Fruit fly (Drosophila melanogaster) whole organism, embryonic: ENCODE results near the gene Epp.
A peak's percentile ranks its signal among the peaks of the same experiment; 100 is the strongest.

Experiments used
- Aef1 ChIP-seq: fragments of 200-800 bp; sonication (Bioruptor generic); IDR thresholded peaks from 3 replicates; pipeline ENCODE4 v1.3.6; 2022; ENCODE audit warnings: missing biosample characterization, missing genetic modification characterization
- Bteb2 ChIP-seq: fragments of 200-800 bp; sonication (Bioruptor generic); optimal IDR thresholded peaks from 2 replicates; lab custom pipeline; 2016; ENCODE audit warnings: missing biosample characterization, missing genetic modification characterization
- CG10209 ChIP-seq: fragments of 200-800 bp; sonication (Bioruptor generic); optimal IDR thresholded peaks from 3 replicates; lab custom pipeline; 2017; ENCODE audit warnings: missing biosample characterization, mild to moderate bottlenecking, missing genetic modification characterization, missing genetic modification reagents
- CG11247 ChIP-seq: fragments of 200-800 bp; sonication (Bioruptor generic); IDR thresholded peaks from 2 replicates; pipeline ENCODE4 v1.3.6; 2022; ENCODE audit warnings: missing biosample characterization, missing genetic modification characterization
- CG12104 ChIP-seq: fragments of 200-800 bp; sonication (Bioruptor generic); optimal IDR thresholded peaks from 3 replicates; lab custom pipeline; 2016; ENCODE audit warnings: missing biosample characterization, missing genetic modification characterization
- CG12155 ChIP-seq: fragments of 200-800 bp; sonication (Bioruptor generic); optimal IDR thresholded peaks from 3 replicates; lab custom pipeline; 2016; ENCODE audit warnings: missing biosample characterization, missing genetic modification characterization
- CG12769 ChIP-seq: fragments of 200-800 bp; sonication (Bioruptor generic); optimal IDR thresholded peaks from 2 replicates; lab custom pipeline; 2019; ENCODE audit warnings: missing biosample characterization, mild to moderate bottlenecking, missing genetic modification characterization, moderate library complexity
- CG13123 ChIP-seq: fragments of 200-800 bp; sonication (Bioruptor generic); optimal IDR thresholded peaks from 2 replicates; lab custom pipeline; 2016; ENCODE audit warnings: missing biosample characterization, missing genetic modification characterization
- CG13287 ChIP-seq: fragments of 200-800 bp; sonication (Bioruptor generic); IDR thresholded peaks from 2 replicates; pipeline ENCODE4 v1.3.6; 2022; ENCODE audit warnings: missing biosample characterization, missing genetic modification characterization; ENCODE audit not compliant: partially characterized antibody
- CG13296 ChIP-seq: fragments of 200-800 bp; sonication (Bioruptor generic); optimal IDR thresholded peaks from 3 replicates; lab custom pipeline; 2018; ENCODE audit warnings: missing biosample characterization, mild to moderate bottlenecking, missing genetic modification characterization
- CG13775 ChIP-seq: fragments of 200-800 bp; sonication (Bioruptor generic); optimal IDR thresholded peaks from 3 replicates; lab custom pipeline; 2017; ENCODE audit warnings: missing biosample characterization, mild to moderate bottlenecking, missing genetic modification characterization
- CG14667 ChIP-seq: fragments of 200-800 bp; sonication (Bioruptor generic); IDR thresholded peaks from 2 replicates; pipeline ENCODE4 v1.3.6; 2022; ENCODE audit warnings: missing biosample characterization, missing genetic modification characterization
- CG14710 ChIP-seq: fragments of 200-800 bp; sonication (Bioruptor generic); optimal IDR thresholded peaks from 3 replicates; lab custom pipeline; 2019; ENCODE audit warnings: missing biosample characterization, mild to moderate bottlenecking, missing genetic modification characterization, moderate library complexity
- CG17802 ChIP-seq: fragments of 200-800 bp; sonication (Bioruptor generic); optimal IDR thresholded peaks from 2 replicates; lab custom pipeline; 2018; ENCODE audit warnings: missing biosample characterization, mild to moderate bottlenecking, missing genetic modification characterization, moderate library complexity
- CG2116 ChIP-seq: fragments of 200-800 bp; sonication (Bioruptor generic); optimal IDR thresholded peaks from 3 replicates; lab custom pipeline; 2018; ENCODE audit warnings: missing biosample characterization, mild to moderate bottlenecking, missing genetic modification characterization
- CG2875 ChIP-seq: fragments of 200-800 bp; sonication (Bioruptor generic); optimal IDR thresholded peaks from 2 replicates; lab custom pipeline; 2017; ENCODE audit warnings: missing biosample characterization, mild to moderate bottlenecking, missing genetic modification characterization, missing genetic modification reagents
- CG32767 ChIP-seq: fragments of 200-800 bp; sonication (Bioruptor generic); IDR thresholded peaks from 2 replicates; pipeline ENCODE4 v1.3.6; 2022; ENCODE audit warnings: missing biosample characterization, missing genetic modification characterization
- CG6254 ChIP-seq: fragments of 200-800 bp; sonication (Bioruptor generic); optimal IDR thresholded peaks from 3 replicates; lab custom pipeline; 2017; ENCODE audit warnings: mild to moderate bottlenecking, missing biosample characterization, missing genetic modification reagents, missing genetic modification characterization
- CG6654 ChIP-seq: fragments of 200-800 bp; sonication (Bioruptor generic); optimal IDR thresholded peaks from 2 replicates; lab custom pipeline; 2017; ENCODE audit warnings: missing biosample characterization, mild to moderate bottlenecking, missing genetic modification characterization
- CG7271 ChIP-seq: fragments of 200-800 bp; sonication (Bioruptor generic); optimal IDR thresholded peaks from 2 replicates; lab custom pipeline; 2018; ENCODE audit warnings: missing biosample characterization, mild to moderate bottlenecking, missing genetic modification characterization, moderate library complexity
- CG7745 ChIP-seq: fragments of 200-800 bp; sonication (Bioruptor generic); optimal IDR thresholded peaks from 2 replicates; lab custom pipeline; 2018; ENCODE audit warnings: missing biosample characterization, mild to moderate bottlenecking, missing genetic modification characterization, moderate library complexity
- CG8281 ChIP-seq: fragments of 200-800 bp; sonication (Bioruptor generic); optimal IDR thresholded peaks from 2 replicates; lab custom pipeline; 2018; ENCODE audit warnings: missing biosample characterization, mild to moderate bottlenecking, missing genetic modification characterization, moderate library complexity
- CG9797 ChIP-seq: fragments of 200-800 bp; sonication (Bioruptor generic); optimal IDR thresholded peaks from 3 replicates; lab custom pipeline; 2018; ENCODE audit warnings: missing biosample characterization, mild to moderate bottlenecking, missing genetic modification characterization
- Dip2 ChIP-seq: fragments of 200-800 bp; sonication (Bioruptor generic); IDR thresholded peaks from 2 replicates; pipeline ENCODE4 v1.3.6; 2022; ENCODE audit warnings: missing biosample characterization, missing genetic modification characterization
- Dp ChIP-seq: fragments of 200-800 bp; sonication (Bioruptor generic); optimal IDR thresholded peaks from 2 replicates; lab custom pipeline; 2018; ENCODE audit warnings: missing biosample characterization, mild to moderate bottlenecking, missing genetic modification characterization, moderate library complexity
- Fer1 ChIP-seq: fragments of 200-800 bp; sonication (Bioruptor generic); optimal IDR thresholded peaks from 2 replicates; lab custom pipeline; 2017; ENCODE audit warnings: missing biosample characterization, mild to moderate bottlenecking, missing genetic modification characterization
- GATAe ChIP-seq: fragments of 200-800 bp; sonication (Bioruptor generic); conservative IDR thresholded peaks from 2 replicates; pipeline ENCODE4 v1.3.6; 2022; ENCODE audit warnings: missing biosample characterization, missing genetic modification characterization
- Hey ChIP-seq: fragments of 200-800 bp; sonication (Bioruptor generic); optimal IDR thresholded peaks from 3 replicates; lab custom pipeline; 2018; ENCODE audit warnings: missing biosample characterization, mild to moderate bottlenecking, missing genetic modification characterization
- HmgD ChIP-seq: fragments of 200-800 bp; sonication (Bioruptor generic); optimal IDR thresholded peaks from 3 replicates; lab custom pipeline; 2016; ENCODE audit warnings: missing biosample characterization, missing genetic modification characterization
- HmgZ ChIP-seq: fragments of 200-800 bp; sonication (Bioruptor generic); optimal IDR thresholded peaks from 2 replicates; lab custom pipeline; 2018; ENCODE audit warnings: missing biosample characterization, mild to moderate bottlenecking, missing genetic modification characterization
- Hmr ChIP-seq: fragments of 200-800 bp; sonication (Bioruptor generic); optimal IDR thresholded peaks from 3 replicates; lab custom pipeline; 2017; ENCODE audit warnings: mild to moderate bottlenecking, missing biosample characterization, missing genetic modification reagents, missing genetic modification characterization
- Hmx ChIP-seq: fragments of 200-800 bp; sonication (Bioruptor generic); optimal IDR thresholded peaks from 2 replicates; lab custom pipeline; 2016; ENCODE audit warnings: missing biosample characterization, missing genetic modification characterization
- Ravus ChIP-seq: fragments of 200-800 bp; sonication (Bioruptor generic); IDR thresholded peaks from 2 replicates; pipeline ENCODE4 v1.3.6; 2022; ENCODE audit warnings: missing biosample characterization, missing genetic modification characterization
- Usf ChIP-seq: fragments of 200-800 bp; sonication (Bioruptor generic); optimal IDR thresholded peaks from 2 replicates; lab custom pipeline; 2017; ENCODE audit warnings: missing genotype, missing biosample characterization, missing genetic modification characterization
- cato ChIP-seq: fragments of 200-800 bp; sonication (Bioruptor generic); optimal IDR thresholded peaks from 2 replicates; lab custom pipeline; 2016; ENCODE audit warnings: missing biosample characterization, missing genetic modification characterization, borderline replicate concordance
- emc ChIP-seq: fragments of 200-800 bp; sonication (Bioruptor generic); optimal IDR thresholded peaks from 2 replicates; lab custom pipeline; 2016; ENCODE audit warnings: missing biosample characterization, missing genetic modification characterization
- fd102C ChIP-seq: fragments of 200-800 bp; sonication (Bioruptor generic); optimal IDR thresholded peaks from 2 replicates; lab custom pipeline; 2018; ENCODE audit warnings: missing biosample characterization, mild to moderate bottlenecking, missing genetic modification characterization, moderate library complexity
- hth ChIP-seq: fragments of >200 bp; optimal IDR thresholded peaks from 2 replicates; lab custom pipeline; 2017; ENCODE audit warnings: inconsistent platforms
- jumu ChIP-seq: fragments of 200-800 bp; sonication (Bioruptor generic); optimal IDR thresholded peaks from 3 replicates; lab custom pipeline; 2016; ENCODE audit warnings: missing biosample characterization, missing genetic modification characterization
- lola ChIP-seq, 3 experiments: fragments of >200 bp in 2 of 3; fragments of 200-800 bp in 1 of 3; sonication (Bioruptor generic) in 1 of 3; optimal IDR thresholded peaks; 2 replicates each; lab custom pipeline; 2017 to 2019; ENCODE audit warnings: missing biosample characterization in 3 of 3, missing genetic modification characterization in 3 of 3, mild to moderate bottlenecking in 1 of 3, moderate library complexity in 1 of 3
- luna ChIP-seq: fragments of 200-800 bp; sonication (Bioruptor generic); optimal IDR thresholded peaks from 2 replicates; lab custom pipeline; 2016; ENCODE audit warnings: missing biosample characterization, missing genetic modification characterization
- nerfin-2 ChIP-seq: fragments of 200-800 bp; sonication (Bioruptor generic); IDR thresholded peaks from 2 replicates; pipeline ENCODE4 v1.3.6; 2022; ENCODE audit warnings: missing biosample characterization, missing genetic modification characterization; ENCODE audit not compliant: partially characterized antibody
- prd ChIP-seq, 3 experiments: fragments of >200 bp in 2 of 3; fragments of 200-800 bp in 1 of 3; sonication (Bioruptor generic) in 1 of 3; optimal IDR thresholded peaks in 2 of 3; IDR thresholded peaks in 1 of 3; 2 replicates in 2 of 3; 3 replicates in 1 of 3; pipeline versions ENCODE4 v1.3.6 to Lab custom; 2017 to 2022; ENCODE audit warnings: missing biosample characterization in 1 of 3, missing genetic modification characterization in 1 of 3
- shn ChIP-seq: fragments of 200-800 bp; sonication (Bioruptor generic); optimal IDR thresholded peaks from 3 replicates; lab custom pipeline; 2016; ENCODE audit warnings: missing biosample characterization, missing genetic modification characterization
- slbo ChIP-seq: fragments of 200-800 bp; sonication (Bioruptor generic); IDR thresholded peaks from 2 replicates; pipeline ENCODE4 v1.3.6; 2022; ENCODE audit warnings: missing biosample characterization, missing genetic modification characterization
- sna ChIP-seq: fragments of 200-800 bp; sonication (Bioruptor generic); IDR thresholded peaks from 2 replicates; pipeline ENCODE4 v1.3.6; 2022; ENCODE audit warnings: missing biosample characterization, missing genetic modification characterization; ENCODE audit not compliant: partially characterized antibody
- yki ChIP-seq: fragments of >200 bp; optimal IDR thresholded peaks from 3 replicates; lab custom pipeline; 2018
- z ChIP-seq: fragments of 200-800 bp; sonication (Bioruptor generic); IDR thresholded peaks from 3 replicates; pipeline ENCODE4 v1.3.6; 2022; ENCODE audit warnings: missing biosample characterization, missing genetic modification characterization
- zen ChIP-seq: fragments of 200-800 bp; sonication (Bioruptor generic); optimal IDR thresholded peaks from 3 replicates; lab custom pipeline; 2018; ENCODE audit warnings: missing biosample characterization, mild to moderate bottlenecking, missing genetic modification characterization, moderate library complexity

The Epp gene

dm6 chr3R:24010637-24011214 is 18.0 kb upstream of the Epp start:
- no peak for TF ChIP-seq CG14710 (tag; lab: Kevin White, UChicago)
- peak; percentile 36 for TF ChIP-seq Ravus (GFP tag; lab: Robert Waterston, UW)
- peak; percentile 67 for TF ChIP-seq CG10209 (GFP tag; lab: Kevin White, UChicago)
- TF ChIP-seq Dip2 (GFP tag; lab: Robert Waterston, UW): no peak
- no peak for TF ChIP-seq sna
- no peak for TF ChIP-seq CG13123 (GFP tag; lab: Kevin White, UChicago)
- TF ChIP-seq CG12155 (GFP tag; lab: Kevin White, UChicago): peak; percentile 27
- peak; percentile 25; the same call in 1 of the 2 replicates for TF ChIP-seq CG14667 (GFP tag; lab: Robert Waterston, UW)
- no peak for TF ChIP-seq fd102C (GFP tag; lab: Kevin White, UChicago)
- no peak for TF ChIP-seq lola (GFP tag; optimal IDR thresholded peaks at IDR 0.05; lab: Kevin White, UChicago)
- TF ChIP-seq jumu (GFP tag; lab: Kevin White, UChicago): no peak
- TF ChIP-seq CG12104 (GFP tag; lab: Kevin White, UChicago): peak; percentile 47
- TF ChIP-seq luna (GFP tag; lab: Kevin White, UChicago): no peak
- TF ChIP-seq slbo (GFP tag; lab: Robert Waterston, UW): peak; percentile 79
- TF ChIP-seq prd (optimal IDR thresholded peaks at IDR 0.05; lab: Kevin White, UChicago): no peak
- peak; percentile 75 for TF ChIP-seq prd (GFP tag; IDR thresholded peaks at IDR 0.05; lab: Robert Waterston, UW)
- TF ChIP-seq yki: no peak
- peak; percentile 40 for TF ChIP-seq CG13775 (GFP tag; lab: Kevin White, UChicago)
- no peak for TF ChIP-seq Hey (tag; lab: Kevin White, UChicago)
- no peak for TF ChIP-seq z
- no peak for TF ChIP-seq CG17802 (tag; lab: Kevin White, UChicago)
- peak; percentile 74 for TF ChIP-seq Hmr (GFP tag; lab: Kevin White, UChicago)
- no peak for TF ChIP-seq CG2875 (GFP tag; lab: Kevin White, UChicago)
- no peak for TF ChIP-seq Hmx
- TF ChIP-seq CG6654: no peak
- peak; percentile 34 for TF ChIP-seq HmgZ
- no peak for TF ChIP-seq Bteb2 (GFP tag; lab: Kevin White, UChicago)
- no peak for TF ChIP-seq nerfin-2 (GFP tag; lab: Robert Waterston, UW)
- peak; percentile 85 for TF ChIP-seq Fer1 (GFP tag; lab: Kevin White, UChicago)
- TF ChIP-seq GATAe (GFP tag; lab: Robert Waterston, UW): 0 out of 2 replicates have a peak, but pooled peaks have one; percentile 15
- TF ChIP-seq cato (GFP tag; lab: Kevin White, UChicago): peak; percentile 5
- no peak for TF ChIP-seq CG6254 (GFP tag; lab: Kevin White, UChicago)
- no peak for TF ChIP-seq hth
- no peak for TF ChIP-seq shn
- TF ChIP-seq emc: no peak
- TF ChIP-seq Aef1 (GFP tag; lab: Robert Waterston, UW): peak; percentile 67; the same call in 2 of the 3 replicates
- no peak for TF ChIP-seq CG7745 (tag; lab: Kevin White, UChicago)
- TF ChIP-seq CG8281: no peak
- no peak for TF ChIP-seq CG2116 (GFP tag; lab: Kevin White, UChicago)
- no peak for TF ChIP-seq CG9797 (GFP tag; lab: Kevin White, UChicago)
- TF ChIP-seq CG13296: peak; percentile 43
- peak; percentile 72 for TF ChIP-seq CG12769 (tag; lab: Kevin White, UChicago)
- TF ChIP-seq Usf (GFP tag; lab: Kevin White, UChicago): no peak
- TF ChIP-seq Dp (GFP tag; lab: Kevin White, UChicago): no peak
- no peak for TF ChIP-seq zen
- peak; percentile 76 for TF ChIP-seq CG32767
- TF ChIP-seq CG13287 (GFP tag; lab: Robert Waterston, UW): no peak
- no peak for TF ChIP-seq HmgD (GFP tag; lab: Kevin White, UChicago)
- no peak for TF ChIP-seq CG7271 (tag; lab: Kevin White, UChicago)
- peak; percentile 50; the same call in 1 of the 2 replicates for TF ChIP-seq CG11247 (GFP tag; lab: Robert Waterston, UW)
